Fruit fly (Drosophila melanogaster) S2 (cell line): ENCODE results near the gene CG31279.

Experiments
- CG8478 ChIP-seq: fragments of >200 bp; optimal IDR thresholded peaks from 2 replicates; lab custom pipeline; 2018
- CTCF ChIP-seq, 2 experiments: fragments of >200 bp; optimal IDR thresholded peaks; 2 replicates each; lab custom pipeline; 2018

DNA sequence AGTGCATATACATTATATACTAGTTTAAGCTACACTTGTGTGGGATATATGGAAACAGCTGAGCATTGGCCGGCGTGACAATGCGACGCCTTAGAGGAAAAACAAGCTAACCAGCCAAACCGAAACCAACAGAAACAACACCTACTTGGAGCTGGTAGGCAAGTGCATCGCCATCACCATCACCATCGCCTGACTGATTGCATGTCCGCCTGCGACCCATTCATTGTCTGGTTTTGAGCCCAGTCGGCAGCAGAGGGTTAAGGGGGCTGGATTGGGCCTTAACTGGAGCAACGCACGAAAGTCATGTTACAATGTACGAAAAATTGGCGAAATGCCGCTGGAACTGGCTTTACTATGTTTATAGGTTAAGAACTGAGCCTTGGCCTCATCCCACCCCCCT lies 43.4 kb upstream of the CG31279 start:
- TF ChIP-seq CG8478 (no peak), CTCF (optimal IDR thresholded peaks at IDR 0.05; lab: Kevin White, UChicago) (no peak)
